Fruit fly (Drosophila melanogaster): Measurements from ENCODE around the gene colt.

Gene colt

DNA sequence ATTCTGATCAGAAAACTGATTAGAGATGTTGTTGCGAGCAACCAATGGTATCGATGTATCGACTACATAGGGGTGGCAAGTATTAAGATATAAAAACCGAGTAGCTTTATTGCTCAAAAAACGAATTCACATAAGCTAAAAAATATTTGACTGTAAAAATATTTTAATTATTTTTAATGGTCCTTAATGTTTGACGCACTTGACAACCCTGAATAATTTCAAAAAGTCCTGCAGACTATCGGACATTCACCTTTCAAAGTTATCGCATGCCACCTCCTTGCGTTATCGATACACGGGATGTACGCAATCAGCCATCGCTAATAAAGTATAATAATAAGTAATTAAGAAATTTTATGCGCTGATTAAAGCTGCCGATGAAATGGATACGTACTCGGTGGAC lies 10.2 kb downstream of the colt start, which contains the start of the genes HemK2, Snapin and Tnpo-SR:
Gene HemK2, minus strand, starts transcription at position 24 of the 400 bp plus-strand sequence.
Gene Snapin, minus strand, starts transcription at position 24 of the 400 bp plus-strand sequence.
Gene Tnpo-SR, plus strand, starts transcription at position 271 of the 400 bp plus-strand sequence.
- TF ChIP-seq Fer3 (tag; optimal IDR thresholded peaks at IDR 0.05), result peak; percentile 93
- peak; percentile 81 for TF ChIP-seq CG1024 (GFP tag; IDR thresholded peaks at IDR 0.05)
- TF ChIP-seq CG13424 (tag; optimal IDR thresholded peaks at IDR 0.05), result peak; percentile 94
- peak; percentile 89 for TF ChIP-seq Awh (GFP tag; IDR thresholded peaks at IDR 0.05)
- peak; percentile 92 for TF ChIP-seq CG6689 (GFP tag; IDR thresholded peaks at IDR 0.05)
- peak; percentile 77 for TF ChIP-seq salm (tag; optimal IDR thresholded peaks at IDR 0.05)
- peak; percentile 90 for TF ChIP-seq CG4424 (GFP tag; optimal IDR thresholded peaks at IDR 0.05)
- peak; percentile 81 for TF ChIP-seq CG30431 (GFP tag; optimal IDR thresholded peaks at IDR 0.05)
- peak; percentile 76 for TF ChIP-seq ato (GFP tag; IDR thresholded peaks at IDR 0.05; ENCODE audit: partially characterized antibody)
- no peak for TF ChIP-seq lov (optimal IDR thresholded peaks at IDR 0.05)
- TF ChIP-seq lov (GFP tag; IDR thresholded peaks at IDR 0.05), result peak; percentile 89
- peak; percentile 80 for TF ChIP-seq CG18619 (GFP tag; optimal IDR thresholded peaks at IDR 0.05)
- TF ChIP-seq CG2116 (GFP tag; optimal IDR thresholded peaks at IDR 0.05), result peak; percentile 92
- peak; percentile 56; the same call in 1 of the 3 replicates for TF ChIP-seq sr (GFP tag; IDR thresholded peaks at IDR 0.05)
- peak; percentile 97 for TF ChIP-seq Ets65A (GFP tag)
- peak; percentile 69 for TF ChIP-seq CG15011 (GFP tag; optimal IDR thresholded peaks at IDR 0.05)
- TF ChIP-seq CG1233 (GFP tag; optimal IDR thresholded peaks at IDR 0.05), result peak; percentile 88
- peak; percentile 47; the same call in 1 of the 2 replicates for TF ChIP-seq CG10321 (GFP tag; IDR thresholded peaks at IDR 0.05)
- peak; percentile 92 for TF ChIP-seq CG9727 (GFP tag; optimal IDR thresholded peaks at IDR 0.05)
- peak; percentile 96 for TF ChIP-seq inv (GFP tag; IDR thresholded peaks at IDR 0.05; ENCODE audit: partially characterized antibody)
- peak; percentile 22 for TF ChIP-seq CG31365 (tag; optimal IDR thresholded peaks at IDR 0.05)
- TF ChIP-seq CG11398 (GFP tag; optimal IDR thresholded peaks at IDR 0.05), result peak; percentile 30
- TF ChIP-seq HmgD (GFP tag; optimal IDR thresholded peaks at IDR 0.05), result no peak
- TF ChIP-seq schlank (tag; optimal IDR thresholded peaks at IDR 0.05), result peak; percentile 71
- TF ChIP-seq CG9932 (GFP tag; IDR thresholded peaks at IDR 0.05), result peak; percentile 97
- peak; percentile 93 for TF ChIP-seq ranshi (GFP tag; IDR thresholded peaks at IDR 0.05)
- TF ChIP-seq CG17361 (GFP tag; IDR thresholded peaks at IDR 0.05), result peak; percentile 94
- peak; percentile 54 for TF ChIP-seq CG7745 (tag; optimal IDR thresholded peaks at IDR 0.05)
- peak; percentile 85 for TF ChIP-seq sd (tag; optimal IDR thresholded peaks at IDR 0.05)
- peak; percentile 83 for TF ChIP-seq onecut (GFP tag; IDR thresholded peaks at IDR 0.05)
- TF ChIP-seq mirr (GFP tag; optimal IDR thresholded peaks at IDR 0.05), result peak; percentile 76
- TF ChIP-seq unpg (GFP tag; optimal IDR thresholded peaks at IDR 0.05), result peak; percentile 91
- peak; percentile 90 for TF ChIP-seq CG1647 (GFP tag; optimal IDR thresholded peaks at IDR 0.05)
- TF ChIP-seq trem (tag; optimal IDR thresholded peaks at IDR 0.05), result peak; percentile 95
- TF ChIP-seq Opbp (GFP tag; IDR thresholded peaks at IDR 0.05; ENCODE audit: partially characterized antibody), result peak; percentile 86
- peak; percentile 65 for TF ChIP-seq CG10565 (GFP tag; optimal IDR thresholded peaks at IDR 0.05)
- no peak for TF ChIP-seq eve (GFP tag; optimal IDR thresholded peaks at IDR 0.05)
- peak; percentile 85; the same call in 1 of the 3 replicates for TF ChIP-seq gce (GFP tag; IDR thresholded peaks at IDR 0.05)
- peak; percentile 93 for TF ChIP-seq Hsf (GFP tag; optimal IDR thresholded peaks at IDR 0.05)
- TF ChIP-seq CG7987 (GFP tag; optimal IDR thresholded peaks at IDR 0.05), result peak; percentile 70
- peak; percentile 86 for TF ChIP-seq tap (tag; optimal IDR thresholded peaks at IDR 0.05)
- TF ChIP-seq CG8388 (GFP tag; optimal IDR thresholded peaks at IDR 0.05), result peak; percentile 85
- peak in 1 of 2 experiments; percentile 1 for TF ChIP-seq tll (GFP tag; optimal IDR thresholded peaks at IDR 0.05)
- TF ChIP-seq CG13287 (GFP tag; IDR thresholded peaks at IDR 0.05; ENCODE audit: partially characterized antibody), result peak; percentile 99
- TF ChIP-seq CG4854 (GFP tag; optimal IDR thresholded peaks at IDR 0.05), result peak; percentile 89
- peak; percentile 67 for TF ChIP-seq CG7928 (GFP tag; optimal IDR thresholded peaks at IDR 0.05)
- TF ChIP-seq CG6765 (GFP tag; optimal IDR thresholded peaks at IDR 0.05), result peak; percentile 82
- peak; percentile 56 for TF ChIP-seq Myb (GFP tag; optimal IDR thresholded peaks at IDR 0.05)
- peak; percentile 64 for TF ChIP-seq kay (GFP tag; optimal IDR thresholded peaks at IDR 0.05)
- no peak for TF ChIP-seq sima (GFP tag; optimal IDR thresholded peaks at IDR 0.05)
- TF ChIP-seq pros (GFP tag; optimal IDR thresholded peaks at IDR 0.05), result peak; percentile 20
